Worm (Caenorhabditis elegans) whole organism, L3 larva: ENCODE results near the gene Y61B8A.6.

Source experiments
- fos-1 ChIP-seq: fragments of 150-350 bp; optimal IDR thresholded peaks from 2 replicates; lab custom pipeline; 2014; ENCODE audit warnings: missing biosample characterization, missing genetic modification characterization
- jun-1 ChIP-seq: fragments of 150-350 bp; optimal IDR thresholded peaks from 2 replicates; lab custom pipeline; 2014; ENCODE audit warnings: missing biosample characterization, missing genetic modification reagents, missing genetic modification characterization
- nhr-76 ChIP-seq: fragments of 150-350 bp; sonication (generic microtip); optimal IDR thresholded peaks from 5 replicates; lab custom pipeline; 2014; ENCODE audit warnings: missing biosample characterization, missing genetic modification characterization
- pqm-1 ChIP-seq: fragments of 150-350 bp; optimal IDR thresholded peaks from 2 replicates; lab custom pipeline; 2017; ENCODE audit warnings: missing biosample characterization, missing genetic modification characterization, inconsistent platforms
- sea-2 ChIP-seq: fragments of 150-350 bp; sonication (generic microtip); optimal IDR thresholded peaks from 4 replicates; lab custom pipeline; 2014; ENCODE audit warnings: missing biosample characterization, missing genetic modification reagents, missing genetic modification characterization
- skn-1 ChIP-seq: fragments of 150-350 bp; optimal IDR thresholded peaks from 2 replicates; lab custom pipeline; 2014; ENCODE audit warnings: missing biosample characterization, missing genetic modification characterization
- ztf-4 ChIP-seq: fragments of 150-350 bp; optimal IDR thresholded peaks from 2 replicates; lab custom pipeline; 2014; ENCODE audit warnings: missing biosample characterization, missing genetic modification characterization

DNA sequence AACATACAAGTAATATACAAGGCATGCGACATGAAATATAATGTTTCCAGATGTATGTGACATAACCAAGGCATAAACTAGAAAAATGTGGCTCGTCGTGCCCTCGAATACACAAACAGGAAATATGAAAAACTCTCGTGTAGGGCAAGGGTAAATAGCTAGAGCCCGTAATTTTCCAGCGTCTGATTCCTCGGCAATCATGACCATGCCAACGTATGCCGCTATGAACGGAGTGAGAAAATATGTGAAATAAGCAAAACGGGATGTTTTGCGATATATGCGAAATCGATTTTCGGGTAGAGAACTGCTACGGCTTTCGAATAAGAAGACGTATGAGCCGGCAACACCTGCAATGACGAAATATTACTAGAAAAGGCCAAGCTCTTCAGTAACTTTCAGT, 26.3 kb upstream of the Y61B8A.6 start, which contains the start of gene scl-25:
- TF ChIP-seq fos-1 (tag; lab: Kevin White, UChicago) (no peak), ztf-4 (tag; lab: Kevin White, UChicago) (no peak), nhr-76 (tag; lab: Kevin White, UChicago) (no peak), skn-1 (tag; lab: Kevin White, UChicago) (no peak), pqm-1 (tag; lab: Kevin White, UChicago) (no peak), sea-2 (GFP tag; lab: Kevin White, UChicago) (no peak), jun-1 (tag; lab: Kevin White, UChicago) (no peak)
